Fruit fly (Drosophila melanogaster) whole organism, prepupa: ENCODE data around the gene CG11893.

ENCODE experiments used
- CG10669 ChIP-seq: fragments of 200-800 bp; sonication (Bioruptor generic); optimal IDR thresholded peaks from 3 replicates; lab custom pipeline; 2018; ENCODE audit warnings: missing biosample characterization, mild to moderate bottlenecking, missing genetic modification characterization, moderate library complexity
- CG34406 ChIP-seq: fragments of 200-800 bp; sonication (Bioruptor generic); optimal IDR thresholded peaks from 3 replicates; lab custom pipeline; 2016; ENCODE audit warnings: missing biosample characterization, missing genetic modification characterization
- CG8632 ChIP-seq: fragments of 200-800 bp; sonication (Bioruptor generic); optimal IDR thresholded peaks from 3 replicates; lab custom pipeline; 2016; ENCODE audit warnings: missing biosample characterization, missing genetic modification characterization
- Hr38 ChIP-seq: sonication (Bioruptor generic); optimal IDR thresholded peaks from 2 replicates; lab custom pipeline; 2016; ENCODE audit warnings: missing biosample characterization, missing genetic modification characterization
- Hr39 ChIP-seq: fragments of 200-800 bp; sonication (Bioruptor generic); optimal IDR thresholded peaks from 2 replicates; lab custom pipeline; 2016; ENCODE audit warnings: missing biosample characterization, missing genetic modification characterization
- dsx ChIP-seq: fragments of 200-800 bp; optimal IDR thresholded peaks from 3 replicates; lab custom pipeline; 2019; ENCODE audit warnings: missing biosample characterization, mild to moderate bottlenecking, missing genetic modification characterization, moderate library complexity; ENCODE audit not compliant: poor library complexity, severe bottlenecking
- esn ChIP-seq: fragments of 200-800 bp; sonication (Bioruptor generic); optimal IDR thresholded peaks from 2 replicates; lab custom pipeline; 2016; ENCODE audit warnings: missing biosample characterization, mild to moderate bottlenecking, missing genetic modification characterization, moderate library complexity
- fd85E ChIP-seq: fragments of 200-800 bp; sonication (Bioruptor generic); optimal IDR thresholded peaks from 3 replicates; lab custom pipeline; 2016; ENCODE audit warnings: missing biosample characterization, missing genetic modification characterization
- lz ChIP-seq: fragments of 200-800 bp; sonication (Bioruptor generic); optimal IDR thresholded peaks from 3 replicates; lab custom pipeline; 2016; ENCODE audit warnings: missing biosample characterization, missing genetic modification characterization

- TF ChIP-seq fd85E (GFP tag; lab: Kevin White, UChicago) (no peak), CG8632 (GFP tag; lab: Kevin White, UChicago) (no peak), lz (GFP tag; lab: Kevin White, UChicago) (no peak), CG34406 (GFP tag; lab: Kevin White, UChicago) (no peak), Hr38 (GFP tag; lab: Kevin White, UChicago) (no peak), esn (GFP tag; lab: Kevin White, UChicago) (no peak), dsx (GFP tag; lab: Kevin White, UChicago) (no peak), CG10669 (GFP tag; lab: Kevin White, UChicago) (no peak), Hr39 (GFP tag; lab: Kevin White, UChicago) (no peak)
Observed at dm6 chr3R:25316016-25316415, 26.3 kb downstream of the CG11893 start, which contains the start of gene CG10559.
